Fruit fly (Drosophila melanogaster): ENCODE measurements around the gene CG33178.
A peak's percentile ranks its signal among the peaks of the same experiment; 100 is the strongest.

Gene CG33178

dm6 chrX:15084580-15085138, 2.0 kb downstream of the CG33178 start, which contains the start of gene Cox17 (continued):
- TF ChIP-seq pfk (GFP tag; optimal IDR thresholded peaks at IDR 0.05) (no peak), HLH54F (GFP tag; optimal IDR thresholded peaks at IDR 0.05) (peak; percentile 76), CG6765 (GFP tag; optimal IDR thresholded peaks at IDR 0.05) (peak; percentile 58), caup (GFP tag; optimal IDR thresholded peaks at IDR 0.05; ENCODE audit: severe bottlenecking) (peak; percentile 59), ranshi (GFP tag; IDR thresholded peaks at IDR 0.05) (peak; percentile 37; the same call in 1 of the 2 replicates), btn (GFP tag; optimal IDR thresholded peaks at IDR 0.05) (no peak), tin (GFP tag; optimal IDR thresholded peaks at IDR 0.05) (peak; percentile 84), CG13775 (GFP tag; optimal IDR thresholded peaks at IDR 0.05) (peak; percentile 90), bab2 (GFP tag; optimal IDR thresholded peaks at IDR 0.05) (peak; percentile 61), az2 (GFP tag; optimal IDR thresholded peaks at IDR 0.05) (peak; percentile 83), Sox100B (GFP tag; optimal IDR thresholded peaks at IDR 0.05) (peak; percentile 90), CG11723 (GFP tag; optimal IDR thresholded peaks at IDR 0.05) (peak; percentile 70), Bdp1 (GFP tag; optimal IDR thresholded peaks at IDR 0.05) (peak; percentile 48), Oaz (GFP tag; IDR thresholded peaks at IDR 0.05) (no peak), CHES-1-like (GFP tag; optimal IDR thresholded peaks at IDR 0.05) (peak; percentile 10), sisA (GFP tag; IDR thresholded peaks at IDR 0.05) (peak; percentile 69), Xrp1 (GFP tag; IDR thresholded peaks at IDR 0.05) (peak; percentile 74), sna (GFP tag; IDR thresholded peaks at IDR 0.05; ENCODE audit: partially characterized antibody) (peak; percentile 75), Gug (GFP tag; IDR thresholded peaks at IDR 0.05) (peak; percentile 80; the same call in 2 of the 4 replicates), toy (GFP tag; IDR thresholded peaks at IDR 0.05) (no peak), Ets65A (GFP tag) (peak; percentile 96), Atf6 (GFP tag; IDR thresholded peaks at IDR 0.05) (peak; percentile 69; the same call in 1 of the 2 replicates), CG3281 (GFP tag; optimal IDR thresholded peaks at IDR 0.05) (peak; percentile 78), bigmax (GFP tag; optimal IDR thresholded peaks at IDR 0.05) (no peak), CG4282 (GFP tag; optimal IDR thresholded peaks at IDR 0.05) (no peak), gfzf (GFP tag; optimal IDR thresholded peaks at IDR 0.05) (no peak), CG1024 (GFP tag; IDR thresholded peaks at IDR 0.05) (peak; percentile 3; the same call in 1 of the 2 replicates), CG30403 (GFP tag; optimal IDR thresholded peaks at IDR 0.05) (peak; percentile 93), Adf1 (GFP tag; IDR thresholded peaks at IDR 0.05) (no peak), Bgb (GFP tag; IDR thresholded peaks at IDR 0.05; ENCODE audit: partially characterized antibody) (peak; percentile 70), sd (tag; optimal IDR thresholded peaks at IDR 0.05) (peak; percentile 63), CG4854 (GFP tag; optimal IDR thresholded peaks at IDR 0.05) (peak; percentile 56), HHEX (GFP tag; optimal IDR thresholded peaks at IDR 0.05) (peak; percentile 61), knrl (GFP tag; IDR thresholded peaks at IDR 0.05; ENCODE audit: partially characterized antibody) (peak; percentile 78; the same call in 2 of the 3 replicates), gem (tag; optimal IDR thresholded peaks at IDR 0.05) (peak; percentile 90), CG34376 (GFP tag; optimal IDR thresholded peaks at IDR 0.05) (peak; percentile 82), dmrt99B (tag; optimal IDR thresholded peaks at IDR 0.05) (peak; percentile 83), bowl (GFP tag; IDR thresholded peaks at IDR 0.05) (no peak), lov (optimal IDR thresholded peaks at IDR 0.05) (no peak), lov (GFP tag; IDR thresholded peaks at IDR 0.05) (no peak), CG31388 (GFP tag; optimal IDR thresholded peaks at IDR 0.05) (peak; percentile 62), CG9609 (GFP tag; optimal IDR thresholded peaks at IDR 0.05) (peak; percentile 57), CG18476 (GFP tag; optimal IDR thresholded peaks at IDR 0.05) (peak; percentile 85), CG7839 (tag; optimal IDR thresholded peaks at IDR 0.05) (peak; percentile 84), Hand (GFP tag; optimal IDR thresholded peaks at IDR 0.05) (peak; percentile 78), sens (GFP tag) (peak; percentile 95), org-1 (GFP tag; optimal IDR thresholded peaks at IDR 0.05) (peak; percentile 71), CG31441 (GFP tag; IDR thresholded peaks at IDR 0.05) (peak; percentile 90), CG12769 (tag; optimal IDR thresholded peaks at IDR 0.05) (peak; percentile 39), CG6683 (GFP tag; optimal IDR thresholded peaks at IDR 0.05) (peak; percentile 67), CG4404 (GFP tag; IDR thresholded peaks at IDR 0.05) (peak; percentile 61)

Data from whole organism, embryonic.